Fruit fly (Drosophila melanogaster) whole organism, embryonic: ENCODE results near the gene Pdh.

Experiments used
- CG10431 ChIP-seq: fragments of 200-800 bp; sonication (Bioruptor generic); optimal IDR thresholded peaks from 3 replicates; lab custom pipeline; 2018; ENCODE audit warnings: missing biosample characterization, mild to moderate bottlenecking, missing genetic modification characterization
- CG10565 ChIP-seq: fragments of 200-800 bp; sonication (Bioruptor generic); optimal IDR thresholded peaks from 3 replicates; lab custom pipeline; 2016; ENCODE audit warnings: missing biosample characterization, mild to moderate bottlenecking, missing genetic modification characterization
- CG11085 ChIP-seq: fragments of 200-800 bp; sonication (Bioruptor generic); IDR thresholded peaks from 2 replicates; pipeline ENCODE4 v1.3.6; 2022; ENCODE audit warnings: missing biosample characterization, missing genetic modification characterization
- CG11560 ChIP-seq: fragments of 200-800 bp; sonication (Bioruptor generic); IDR thresholded peaks from 3 replicates; pipeline ENCODE4 v1.3.6; 2022; ENCODE audit warnings: missing biosample characterization, missing genetic modification characterization
- CG13624 ChIP-seq: fragments of 200-800 bp; sonication (Bioruptor generic); optimal IDR thresholded peaks from 2 replicates; lab custom pipeline; 2016; ENCODE audit warnings: missing biosample characterization, missing genetic modification characterization
- CG14050 ChIP-seq: fragments of 200-800 bp; sonication (Bioruptor generic); IDR thresholded peaks from 3 replicates; pipeline ENCODE4 v1.3.6; 2022; ENCODE audit warnings: missing biosample characterization, missing genetic modification characterization
- CG15514 ChIP-seq: fragments of 200-800 bp; sonication (Bioruptor generic); optimal IDR thresholded peaks from 3 replicates; lab custom pipeline; 2017; ENCODE audit warnings: missing biosample characterization, missing genetic modification characterization, mild to moderate bottlenecking, moderate library complexity, missing genetic modification reagents
- CG15601 ChIP-seq: fragments of 200-800 bp; sonication (Bioruptor generic); optimal IDR thresholded peaks from 3 replicates; lab custom pipeline; 2019; ENCODE audit warnings: missing biosample characterization, mild to moderate bottlenecking, missing genetic modification characterization, moderate library complexity
- CG17186 ChIP-seq: fragments of 200-800 bp; sonication (Bioruptor generic); optimal IDR thresholded peaks from 3 replicates; lab custom pipeline; 2017; ENCODE audit warnings: missing biosample characterization, missing genetic modification reagents, missing genetic modification characterization
- CG34224 ChIP-seq: fragments of 200-800 bp; sonication (Bioruptor generic); IDR thresholded peaks from 3 replicates; pipeline ENCODE4 v1.3.6; 2022; ENCODE audit warnings: missing biosample characterization, missing genetic modification characterization; ENCODE audit not compliant: partially characterized antibody
- CG43689 ChIP-seq: fragments of 200-800 bp; sonication (Bioruptor generic); IDR thresholded peaks from 2 replicates; pipeline ENCODE4 v1.3.6; 2022; ENCODE audit warnings: missing biosample characterization, missing genetic modification characterization
- CG4404 ChIP-seq: fragments of 200-800 bp; sonication (Bioruptor generic); IDR thresholded peaks from 2 replicates; pipeline ENCODE4 v1.3.6; 2022; ENCODE audit warnings: missing biosample characterization, missing genetic modification characterization
- CG4820 ChIP-seq: fragments of 200-800 bp; sonication (Bioruptor generic); optimal IDR thresholded peaks from 3 replicates; lab custom pipeline; 2016; ENCODE audit warnings: missing biosample characterization, missing genetic modification characterization
- CG6175 ChIP-seq: fragments of 200-800 bp; sonication (Bioruptor generic); IDR thresholded peaks from 3 replicates; pipeline ENCODE4 v1.3.6; 2022; ENCODE audit warnings: missing biosample characterization, missing genetic modification characterization
- CG6791 ChIP-seq: fragments of 200-800 bp; sonication (Bioruptor generic); IDR thresholded peaks from 3 replicates; pipeline ENCODE4 v1.3.6; 2022; ENCODE audit warnings: missing biosample characterization, missing genetic modification characterization; ENCODE audit not compliant: partially characterized antibody
- CG7372 ChIP-seq: fragments of 200-800 bp; sonication (Bioruptor generic); IDR thresholded peaks from 2 replicates; pipeline ENCODE4 v1.3.6; 2022; ENCODE audit warnings: missing biosample characterization, missing genetic modification characterization
- D19A ChIP-seq: fragments of 200-800 bp; optimal IDR thresholded peaks from 3 replicates; lab custom pipeline; 2019; ENCODE audit warnings: missing biosample characterization, mild to moderate bottlenecking, missing genetic modification characterization, moderate library complexity
- Ets65A ChIP-seq: fragments of 200-800 bp; sonication (Bioruptor generic); peaks from one replicate; lab custom pipeline; 2016; ENCODE audit warnings: missing biosample characterization, missing genetic modification characterization
- Ets97D ChIP-seq: fragments of 200-800 bp; sonication (Bioruptor generic); optimal IDR thresholded peaks from 3 replicates; lab custom pipeline; 2016; ENCODE audit warnings: missing biosample characterization, missing genetic modification characterization
- Gsc ChIP-seq: fragments of 200-800 bp; sonication (Bioruptor generic); IDR thresholded peaks from 2 replicates; pipeline ENCODE4 v1.3.6; 2022; ENCODE audit warnings: missing biosample characterization, missing genetic modification characterization
- H2.0 ChIP-seq: fragments of 200-800 bp; sonication (Bioruptor generic); IDR thresholded peaks from 2 replicates; pipeline ENCODE4 v1.3.6; 2022; ENCODE audit warnings: missing biosample characterization, missing genetic modification characterization
- HmgZ ChIP-seq: fragments of 200-800 bp; sonication (Bioruptor generic); optimal IDR thresholded peaks from 2 replicates; lab custom pipeline; 2018; ENCODE audit warnings: missing biosample characterization, mild to moderate bottlenecking, missing genetic modification characterization
- MBD-R2 ChIP-seq: fragments of 200-800 bp; sonication (Bioruptor generic); IDR thresholded peaks from 2 replicates; pipeline ENCODE4 v1.3.6; 2022; ENCODE audit warnings: missing biosample characterization, missing genetic modification characterization
- MTF-1 ChIP-seq: fragments of 200-800 bp; sonication (Bioruptor generic); optimal IDR thresholded peaks from 2 replicates; lab custom pipeline; 2018; ENCODE audit warnings: missing biosample characterization, mild to moderate bottlenecking, missing genetic modification characterization, borderline replicate concordance
- Myb ChIP-seq: fragments of 200-800 bp; sonication (Bioruptor generic); optimal IDR thresholded peaks from 2 replicates; lab custom pipeline; 2016; ENCODE audit warnings: missing biosample characterization, missing genetic modification characterization
- Neu2 ChIP-seq: fragments of 200-800 bp; sonication (Bioruptor generic); optimal IDR thresholded peaks from 3 replicates; lab custom pipeline; 2016; ENCODE audit warnings: missing biosample characterization, missing genetic modification characterization, borderline replicate concordance
- Pdp1 ChIP-seq, 2 experiments: fragments of 200-800 bp; sonication (Bioruptor generic); optimal IDR thresholded peaks; 3 replicates each; lab custom pipeline; 2016; ENCODE audit warnings: missing biosample characterization in 2 of 2, missing genetic modification characterization in 2 of 2, mild to moderate bottlenecking in 1 of 2, moderate library complexity in 1 of 2
- Rx ChIP-seq: fragments of 200-800 bp; sonication (Bioruptor generic); IDR thresholded peaks from 2 replicates; pipeline ENCODE4 v1.3.6; 2022; ENCODE audit warnings: missing biosample characterization, missing genetic modification characterization
- Scr ChIP-seq: fragments of 200-800 bp; sonication (Bioruptor generic); IDR thresholded peaks from 2 replicates; pipeline ENCODE4 v1.3.6; 2022; ENCODE audit warnings: missing biosample characterization, missing genetic modification characterization; ENCODE audit not compliant: partially characterized antibody
- Stat92E ChIP-seq, 3 experiments: fragments of >200 bp in 2 of 3; fragments of 200-800 bp in 1 of 3; sonication (Bioruptor generic) in 1 of 3; optimal IDR thresholded peaks; 2 replicates each; lab custom pipeline; 2017 to 2019; ENCODE audit warnings: missing biosample characterization in 3 of 3, missing genetic modification characterization in 3 of 3, mild to moderate bottlenecking in 1 of 3, moderate library complexity in 1 of 3
- bbx ChIP-seq: fragments of 200-800 bp; sonication (Bioruptor generic); IDR thresholded peaks from 2 replicates; pipeline ENCODE4 v1.3.6; 2022; ENCODE audit warnings: missing biosample characterization, missing genetic modification characterization; ENCODE audit not compliant: partially characterized antibody
- btn ChIP-seq: fragments of 200-800 bp; sonication (Bioruptor generic); optimal IDR thresholded peaks from 2 replicates; lab custom pipeline; 2016; ENCODE audit warnings: missing biosample characterization, missing genetic modification characterization
- croc ChIP-seq: fragments of 200-800 bp; sonication (Bioruptor generic); conservative IDR thresholded peaks from 3 replicates; pipeline ENCODE4 v1.3.6; 2022; ENCODE audit warnings: missing biosample characterization, missing genetic modification characterization
- disco-r ChIP-seq: fragments of 200-800 bp; sonication (Bioruptor generic); optimal IDR thresholded peaks from 2 replicates; lab custom pipeline; 2016; ENCODE audit warnings: missing biosample characterization, missing genetic modification characterization
- dpn ChIP-seq, 2 experiments: fragments of 200-800 bp; sonication (Bioruptor generic); optimal IDR thresholded peaks; 3 replicates each; lab custom pipeline; 2016; ENCODE audit warnings: missing biosample characterization in 2 of 2, missing genetic modification characterization in 2 of 2
- emc ChIP-seq: fragments of 200-800 bp; sonication (Bioruptor generic); optimal IDR thresholded peaks from 2 replicates; lab custom pipeline; 2016; ENCODE audit warnings: missing biosample characterization, missing genetic modification characterization
- esg ChIP-seq: fragments of 200-800 bp; sonication (Bioruptor generic); conservative IDR thresholded peaks from 2 replicates; pipeline ENCODE4 v1.3.6; 2022; ENCODE audit warnings: missing biosample characterization, missing genetic modification characterization
- exex ChIP-seq: fragments of 200-800 bp; sonication (Bioruptor generic); optimal IDR thresholded peaks from 4 replicates; lab custom pipeline; 2018; ENCODE audit warnings: missing biosample characterization, mild to moderate bottlenecking, missing genetic modification characterization, moderate library complexity
- ftz-f1 ChIP-seq: fragments of 200-800 bp; sonication (Bioruptor generic); optimal IDR thresholded peaks from 2 replicates; lab custom pipeline; 2016; ENCODE audit warnings: missing biosample characterization, missing genetic modification characterization
- gfzf ChIP-seq: fragments of 200-800 bp; sonication (Bioruptor generic); optimal IDR thresholded peaks from 2 replicates; lab custom pipeline; 2016; ENCODE audit warnings: missing biosample characterization, mild to moderate bottlenecking, missing genetic modification characterization, moderate library complexity
- oc ChIP-seq: fragments of 200-800 bp; sonication (Bioruptor generic); optimal IDR thresholded peaks from 2 replicates; lab custom pipeline; 2018; ENCODE audit warnings: missing biosample characterization, mild to moderate bottlenecking, missing genetic modification characterization, moderate library complexity
- otp ChIP-seq: fragments of 200-800 bp; sonication (Bioruptor generic); IDR thresholded peaks from 3 replicates; pipeline ENCODE4, ENCODE4 v1.3.6; 2022; ENCODE audit warnings: missing biosample characterization, missing genetic modification characterization
- pnt ChIP-seq: fragments of 200-800 bp; sonication (Bioruptor generic); optimal IDR thresholded peaks from 3 replicates; lab custom pipeline; 2016; ENCODE audit warnings: missing biosample characterization, missing genetic modification characterization
- prd ChIP-seq, 3 experiments: fragments of >200 bp in 2 of 3; fragments of 200-800 bp in 1 of 3; sonication (Bioruptor generic) in 1 of 3; optimal IDR thresholded peaks in 2 of 3; IDR thresholded peaks in 1 of 3; 2 replicates in 2 of 3; 3 replicates in 1 of 3; pipeline versions ENCODE4 v1.3.6 to Lab custom; 2017 to 2022; ENCODE audit warnings: missing biosample characterization in 1 of 3, missing genetic modification characterization in 1 of 3
- ro ChIP-seq: fragments of 200-800 bp; sonication (Bioruptor generic); IDR thresholded peaks from 2 replicates; pipeline ENCODE4 v1.3.6; 2022; ENCODE audit warnings: missing biosample characterization, missing genetic modification characterization
- tll ChIP-seq, 2 experiments: fragments of 200-800 bp in 1 of 2; fragments of >200 bp in 1 of 2; sonication (Bioruptor generic) in 1 of 2; optimal IDR thresholded peaks; 2 replicates each; lab custom pipeline; 2017 to 2019; ENCODE audit warnings: missing biosample characterization in 2 of 2, missing genetic modification characterization in 2 of 2, mild to moderate bottlenecking in 1 of 2, moderate library complexity in 1 of 2
- trh ChIP-seq: fragments of 200-800 bp; sonication (Bioruptor generic); optimal IDR thresholded peaks from 2 replicates; lab custom pipeline; 2016; ENCODE audit warnings: missing biosample characterization, missing genetic modification characterization
- twi ChIP-seq: fragments of 200-800 bp; optimal IDR thresholded peaks from 2 replicates; lab custom pipeline; 2019; ENCODE audit warnings: missing biosample characterization, mild to moderate bottlenecking, missing genetic modification characterization, moderate library complexity
- tx ChIP-seq: fragments of 200-800 bp; sonication (Bioruptor generic); optimal IDR thresholded peaks from 2 replicates; lab custom pipeline; 2016; ENCODE audit warnings: missing biosample characterization, missing genetic modification characterization

Pdh gene

dm6 chr3L:16351770-16352429 lies 2.2 kb downstream of the Pdh start, which contains the start of the genes Golgin104 and Tcs3 (continued):
- TF ChIP-seq trh (GFP tag; lab: Kevin White, UChicago) (no peak), CG15514 (GFP tag; lab: Kevin White, UChicago) (peak; percentile 36), bbx (GFP tag; lab: Robert Waterston, UW) (no peak), gfzf (GFP tag; lab: Kevin White, UChicago) (peak; percentile 69), exex (tag; lab: Kevin White, UChicago) (peak; percentile 8), CG4404 (GFP tag; lab: Robert Waterston, UW) (no peak), HmgZ (tag; lab: Kevin White, UChicago) (peak; percentile 63), CG10565 (no peak), pnt (GFP tag; lab: Kevin White, UChicago) (no peak), CG13624 (GFP tag; lab: Kevin White, UChicago) (no peak), CG7372 (GFP tag; lab: Robert Waterston, UW) (no peak), Ets65A (GFP tag; lab: Kevin White, UChicago) (no peak), tll (GFP tag; optimal IDR thresholded peaks at IDR 0.05; lab: Kevin White, UChicago) (peak in 1 of 2 experiments; percentile 7), ro (GFP tag; lab: Robert Waterston, UW) (no peak), CG14050 (GFP tag; lab: Robert Waterston, UW) (no peak), CG11560 (tag; lab: Robert Waterston, UW) (no peak), Myb (peak; percentile 31), Gsc (GFP tag; lab: Robert Waterston, UW) (no peak), disco-r (GFP tag; lab: Kevin White, UChicago) (no peak), otp (GFP tag; lab: Robert Waterston, UW) (0 out of 3 replicates have a peak, but pooled peaks have one; percentile 21), oc (tag; lab: Kevin White, UChicago) (no peak), Neu2 (GFP tag; lab: Kevin White, UChicago) (no peak), Stat92E (GFP tag; optimal IDR thresholded peaks at IDR 0.05; lab: Kevin White, UChicago) (peak in 1 of 3 experiments; percentile 80), prd (optimal IDR thresholded peaks at IDR 0.05; lab: Kevin White, UChicago) (no peak), prd (GFP tag; IDR thresholded peaks at IDR 0.05; lab: Robert Waterston, UW) (no peak), dpn (GFP tag; optimal IDR thresholded peaks at IDR 0.05; lab: Kevin White, UChicago) (no peak), twi (tag; lab: Kevin White, UChicago) (no peak), croc (GFP tag; lab: Robert Waterston, UW) (no peak), D19A (tag; lab: Kevin White, UChicago) (no peak), MBD-R2 (GFP tag; lab: Robert Waterston, UW) (peak; percentile 99), Scr (peak; percentile 38; the same call in 1 of the 2 replicates), CG4820 (GFP tag; lab: Kevin White, UChicago) (no peak), CG6791 (GFP tag; lab: Robert Waterston, UW) (no peak), H2.0 (GFP tag; lab: Robert Waterston, UW) (no peak), CG6175 (GFP tag; lab: Robert Waterston, UW) (no peak), MTF-1 (no peak), tx (no peak), Ets97D (GFP tag; lab: Kevin White, UChicago) (peak; percentile 26), CG10431 (GFP tag; lab: Kevin White, UChicago) (no peak), Pdp1 (GFP tag; optimal IDR thresholded peaks at IDR 0.05; lab: Kevin White, UChicago) (peak in 1 of 2 experiments; percentile 3), ftz-f1 (GFP tag; lab: Kevin White, UChicago) (no peak), Rx (GFP tag; lab: Robert Waterston, UW) (no peak), CG43689 (GFP tag; lab: Robert Waterston, UW) (no peak), CG15601 (tag; lab: Kevin White, UChicago) (no peak), esg (GFP tag; lab: Robert Waterston, UW) (no peak), CG34224 (GFP tag; lab: Robert Waterston, UW) (no peak), btn (GFP tag; lab: Kevin White, UChicago) (no peak), emc (GFP tag; lab: Kevin White, UChicago) (no peak), CG17186 (GFP tag; lab: Kevin White, UChicago) (peak; percentile 30), CG11085 (GFP tag; lab: Robert Waterston, UW) (no peak)
